Worm (Caenorhabditis elegans): ENCODE measurements around the gene cyp-31A5.

- no peak for TF ChIP-seq ztf-29 (GFP tag; IDR thresholded peaks at IDR 0.05)
- no peak for TF ChIP-seq flt-1 (GFP tag; IDR thresholded peaks at IDR 0.05)
- TF ChIP-seq ztf-23 (GFP tag; IDR thresholded peaks at IDR 0.05) = no peak
- no peak for TF ChIP-seq cog-1 (tag; optimal IDR thresholded peaks at IDR 0.05)
- TF ChIP-seq med-1 (GFP tag; optimal IDR thresholded peaks at IDR 0.05; ENCODE audit: insufficient read depth) = no peak
- TF ChIP-seq klf-2 (GFP tag; conservative IDR thresholded peaks at IDR 0.05) = no peak
- no peak for TF ChIP-seq T22C8.4 (GFP tag; IDR thresholded peaks at IDR 0.05)
- no peak for TF ChIP-seq tab-1 (GFP tag; IDR thresholded peaks at IDR 0.05)
- TF ChIP-seq ref-1 (GFP tag; conservative IDR thresholded peaks at IDR 0.05) = no peak
Measured at ce11 chrIV:13353143-13353773, 47.8 kb upstream of the cyp-31A5 start, which contains the start of the genes rec-8 and mex-5.

Data from whole organism, midembryonic.